Worm (Caenorhabditis elegans) whole organism, young adult: ENCODE measurements around the gene htp-2.

ENCODE experiments used
- C17E4.6 ChIP-seq: fragments of 200-800 bp; sonication (Bioruptor generic); IDR thresholded peaks from 2 replicates; pipeline ENCODE4 v1.3.6; 2022; ENCODE audit warnings: missing genetic modification reagents, missing genetic modification characterization, missing compliant biosample characterization
- F23B12.7 ChIP-seq: sonication (generic microtip); optimal IDR thresholded peaks from 2 replicates; lab custom pipeline; 2017; ENCODE audit warnings: missing genetic modification characterization, mild to moderate bottlenecking, missing compliant biosample characterization, antibody characterized with exemption, moderate library complexity; ENCODE audit not compliant: insufficient read depth
- F55B11.4 ChIP-seq: sonication (generic microtip); optimal IDR thresholded peaks from 2 replicates; lab custom pipeline; 2016; ENCODE audit warnings: missing compliant biosample characterization, missing genetic modification characterization, borderline replicate concordance; ENCODE audit not compliant: insufficient read depth
- F57A8.1 ChIP-seq: fragments of 200-800 bp; sonication (Bioruptor generic); optimal IDR thresholded peaks from 2 replicates; lab custom pipeline; 2018; ENCODE audit warnings: mild to moderate bottlenecking, missing genetic modification characterization, moderate library complexity, missing compliant biosample characterization
- K11D2.4 ChIP-seq: fragments of 200-800 bp; sonication (Bioruptor generic); IDR thresholded peaks from 2 replicates; pipeline ENCODE4 v1.3.6; 2022; ENCODE audit warnings: missing genetic modification reagents, missing genetic modification characterization, missing compliant biosample characterization
- T26A5.8 ChIP-seq: sonication (generic microtip); optimal IDR thresholded peaks from 2 replicates; lab custom pipeline; 2016; ENCODE audit warnings: missing genetic modification characterization, missing compliant biosample characterization
- Y53F4B.3 ChIP-seq: fragments of 200-800 bp; sonication (Bioruptor generic); IDR thresholded peaks from 2 replicates; pipeline ENCODE4 v1.3.6; 2022; ENCODE audit warnings: missing genetic modification reagents, missing genetic modification characterization, missing compliant biosample characterization
- Y79H2A.3 ChIP-seq: fragments of 200-800 bp; sonication (Bioruptor generic); conservative IDR thresholded peaks from 2 replicates; pipeline ENCODE4 v1.3.6; 2022; ENCODE audit warnings: missing genetic modification reagents, missing genetic modification characterization, missing compliant biosample characterization
- ZK185.1 ChIP-seq: sonication (generic microtip); optimal IDR thresholded peaks from 2 replicates; lab custom pipeline; 2016; ENCODE audit warnings: mild to moderate bottlenecking, missing genetic modification characterization, missing compliant biosample characterization; ENCODE audit not compliant: poor library complexity, severe bottlenecking
- aptf-3 ChIP-seq: fragments of 200-800 bp; sonication (Bioruptor generic); IDR thresholded peaks from 2 replicates; pipeline ENCODE4 v1.3.6; 2022; ENCODE audit warnings: missing genetic modification characterization, missing compliant biosample characterization
- bed-1 ChIP-seq: fragments of 200-800 bp; sonication (Bioruptor generic); IDR thresholded peaks from 2 replicates; pipeline ENCODE4 v1.3.6; 2022; ENCODE audit warnings: missing genetic modification reagents, missing genetic modification characterization, missing compliant biosample characterization
- bed-2 ChIP-seq: fragments of 200-800 bp; sonication (Bioruptor generic); IDR thresholded peaks from 2 replicates; pipeline ENCODE4 v1.3.6; 2022; ENCODE audit warnings: missing genetic modification reagents, missing genetic modification characterization, missing compliant biosample characterization
- ccch-3 ChIP-seq: fragments of 200-800 bp; sonication (Bioruptor generic); optimal IDR thresholded peaks from 2 replicates; lab custom pipeline; 2018; ENCODE audit warnings: mild to moderate bottlenecking, missing genetic modification characterization, missing compliant biosample characterization
- cebp-1 ChIP-seq, 2 experiments: fragments of 200-800 bp in 1 of 2; sonication (Bioruptor generic) in 1 of 2; sonication (generic microtip) in 1 of 2; IDR thresholded peaks in 1 of 2; optimal IDR thresholded peaks in 1 of 2; 2 replicates each; pipeline versions ENCODE4 v1.3.6 to Lab custom; 2017 to 2022; ENCODE audit warnings: missing compliant biosample characterization in 2 of 2, missing genetic modification characterization in 2 of 2, mild to moderate bottlenecking in 1 of 2, missing genetic modification reagents in 1 of 2, moderate library complexity in 1 of 2
- cebp-2 ChIP-seq: fragments of 200-800 bp; sonication (Bioruptor generic); IDR thresholded peaks from 2 replicates; pipeline ENCODE4 v1.3.6; 2022; ENCODE audit warnings: missing genetic modification characterization, missing compliant biosample characterization
- ceh-27 ChIP-seq: fragments of 200-800 bp; sonication (Bioruptor generic); optimal IDR thresholded peaks from 2 replicates; lab custom pipeline; 2018; ENCODE audit warnings: mild to moderate bottlenecking, missing genetic modification characterization, moderate library complexity, missing compliant biosample characterization
- ceh-40 ChIP-seq: fragments of 200-800 bp; sonication (Bioruptor generic); IDR thresholded peaks from 2 replicates; pipeline ENCODE4 v1.3.6; 2022; ENCODE audit warnings: missing genetic modification characterization, missing compliant biosample characterization
- dox-1 ChIP-seq: fragments of 200-800 bp; sonication (Bioruptor generic); IDR thresholded peaks from 2 replicates; pipeline ENCODE4 v1.3.6; 2022; ENCODE audit warnings: missing genetic modification reagents, missing genetic modification characterization, missing compliant biosample characterization
- efl-1 ChIP-seq: fragments of 150-350 bp; optimal IDR thresholded peaks from 2 replicates; lab custom pipeline; 2014; ENCODE audit warnings: missing biosample characterization, missing genetic modification reagents, missing genetic modification characterization
- egl-18 ChIP-seq: fragments of 200-800 bp; sonication (Bioruptor generic); IDR thresholded peaks from 2 replicates; pipeline ENCODE4 v1.3.6; 2022; ENCODE audit warnings: missing genetic modification reagents, missing genetic modification characterization, missing compliant biosample characterization
- egl-44 ChIP-seq: fragments of 200-800 bp; sonication (Bioruptor generic); IDR thresholded peaks from 2 replicates; pipeline ENCODE4 v1.3.6; 2022; ENCODE audit warnings: missing genetic modification reagents, missing genetic modification characterization, missing compliant biosample characterization
- him-1 ChIP-seq: sonication (generic microtip); optimal IDR thresholded peaks from 2 replicates; lab custom pipeline; 2016; ENCODE audit warnings: missing genotype, missing genetic modification reagents, missing genetic modification characterization, missing compliant biosample characterization
- hlh-12 ChIP-seq: sonication (generic microtip); optimal IDR thresholded peaks from 2 replicates; lab custom pipeline; 2016; ENCODE audit warnings: missing genetic modification characterization, missing compliant biosample characterization
- hmg-1.2 ChIP-seq: fragments of 200-800 bp; sonication (Bioruptor generic); IDR thresholded peaks from 2 replicates; pipeline ENCODE4 v1.3.6; 2022; ENCODE audit warnings: missing genetic modification reagents, missing genetic modification characterization, missing compliant biosample characterization
- hmg-20 ChIP-seq: fragments of 200-800 bp; sonication (Bioruptor generic); IDR thresholded peaks from 2 replicates; pipeline ENCODE4 v1.3.6; 2022; ENCODE audit warnings: missing genetic modification reagents, missing genetic modification characterization, missing compliant biosample characterization
- madf-10 ChIP-seq: sonication (generic microtip); optimal IDR thresholded peaks from 2 replicates; lab custom pipeline; 2016; ENCODE audit warnings: mild to moderate bottlenecking, missing genetic modification characterization, missing compliant biosample characterization
- madf-8 ChIP-seq: fragments of 200-800 bp; sonication (Bioruptor generic); conservative IDR thresholded peaks from 2 replicates; pipeline ENCODE4 v1.3.6; 2022; ENCODE audit warnings: missing genetic modification reagents, missing genetic modification characterization, missing compliant biosample characterization
- mcd-1 ChIP-seq: fragments of 200-800 bp; sonication (Bioruptor generic); IDR thresholded peaks from 2 replicates; pipeline ENCODE4 v1.3.6; 2022; ENCODE audit warnings: missing genetic modification reagents, missing genetic modification characterization, missing compliant biosample characterization
- mel-28 ChIP-seq: sonication (generic microtip); optimal IDR thresholded peaks from 2 replicates; lab custom pipeline; 2016; ENCODE audit warnings: borderline replicate concordance, mild to moderate bottlenecking, missing genetic modification characterization, missing compliant biosample characterization
- nfyb-1 ChIP-seq: fragments of 200-800 bp; sonication (Bioruptor generic); IDR thresholded peaks from 2 replicates; pipeline ENCODE4 v1.3.6; 2022; ENCODE audit warnings: missing genetic modification reagents, missing genetic modification characterization, missing compliant biosample characterization
- nhr-80 ChIP-seq: sonication (generic microtip); optimal IDR thresholded peaks from 2 replicates; lab custom pipeline; 2016; ENCODE audit warnings: missing genetic modification characterization, missing compliant biosample characterization
- rcor-1 ChIP-seq: fragments of 200-800 bp; sonication (Bioruptor generic); IDR thresholded peaks from 2 replicates; pipeline ENCODE4 v1.3.6; 2022; ENCODE audit warnings: missing genetic modification reagents, missing genetic modification characterization, missing compliant biosample characterization
- sea-2 ChIP-seq: fragments of 200-800 bp; sonication (Bioruptor generic); IDR thresholded peaks from 2 replicates; pipeline ENCODE4 v1.3.6; 2022; ENCODE audit warnings: missing genetic modification characterization, missing compliant biosample characterization
- somi-1 ChIP-seq: fragments of 200-800 bp; sonication (Bioruptor generic); optimal IDR thresholded peaks from 2 replicates; lab custom pipeline; 2018; ENCODE audit warnings: mild to moderate bottlenecking, missing genetic modification characterization, missing compliant biosample characterization
- sptf-2 ChIP-seq: fragments of 200-800 bp; sonication (Bioruptor generic); optimal IDR thresholded peaks from 2 replicates; lab custom pipeline; 2018; ENCODE audit warnings: mild to moderate bottlenecking, missing genetic modification characterization, missing compliant biosample characterization
- unc-130 ChIP-seq: sonication (generic microtip); optimal IDR thresholded peaks from 2 replicates; lab custom pipeline; 2016; ENCODE audit warnings: missing genetic modification reagents, missing genetic modification characterization, missing compliant biosample characterization
- xnd-1 ChIP-seq: sonication (generic microtip); optimal IDR thresholded peaks from 2 replicates; lab custom pipeline; 2016; ENCODE audit warnings: missing genotype, missing genetic modification reagents, missing genetic modification characterization, missing compliant biosample characterization
- zfh-2 ChIP-seq: fragments of 200-800 bp; sonication (Bioruptor generic); conservative IDR thresholded peaks from 2 replicates; pipeline ENCODE4 v1.3.6; 2022; ENCODE audit warnings: missing genetic modification reagents, missing genetic modification characterization, missing compliant biosample characterization
- ztf-22 ChIP-seq: fragments of 200-800 bp; sonication (Bioruptor generic); optimal IDR thresholded peaks from 2 replicates; lab custom pipeline; 2018; ENCODE audit warnings: mild to moderate bottlenecking, missing genetic modification characterization, moderate library complexity, missing compliant biosample characterization
- ztf-28 ChIP-seq: fragments of 200-800 bp; sonication (Bioruptor generic); IDR thresholded peaks from 2 replicates; pipeline ENCODE4 v1.3.6; 2022; ENCODE audit warnings: missing genetic modification reagents, missing genetic modification characterization, missing compliant biosample characterization

htp-2 gene

ce11 chrIV:6378398-6378797 is 40.9 kb upstream of the htp-2 start:
- no peak for TF ChIP-seq sptf-2 (GFP tag; lab: Kevin White, UChicago)
- TF ChIP-seq xnd-1 (tag; lab: Kevin White, UChicago): no peak
- TF ChIP-seq madf-8 (GFP tag; lab: Robert Waterston, UW): no peak
- no peak for TF ChIP-seq hmg-20 (GFP tag; lab: Robert Waterston, UW)
- TF ChIP-seq F55B11.4 (tag; lab: Kevin White, UChicago): no peak
- TF ChIP-seq F57A8.1 (GFP tag; lab: Kevin White, UChicago): no peak
- no peak for TF ChIP-seq C17E4.6 (GFP tag; lab: Robert Waterston, UW)
- TF ChIP-seq nhr-80 (tag; lab: Kevin White, UChicago): no peak
- no peak for TF ChIP-seq ceh-27 (GFP tag; lab: Kevin White, UChicago)
- TF ChIP-seq Y53F4B.3: no peak
- no peak for TF ChIP-seq ZK185.1
- TF ChIP-seq ceh-40 (GFP tag; lab: Robert Waterston, UW): no peak

- TF ChIP-seq ccch-3 (GFP tag; lab: Kevin White, UChicago) (no peak), aptf-3 (GFP tag; lab: Robert Waterston, UW) (no peak), mcd-1 (GFP tag; lab: Robert Waterston, UW) (no peak), nfyb-1 (no peak), C17E4.6 (GFP tag; lab: Robert Waterston, UW) (no peak), egl-44 (GFP tag; lab: Robert Waterston, UW) (no peak), Y79H2A.3 (GFP tag; lab: Robert Waterston, UW) (no peak), madf-10 (no peak)
- TF ChIP-seq, all 124 proteins: peak for 0
These were observed 35.4 kb upstream of the htp-2 start, which contains the start of gene shl-1 for ce11 chrIV:6383970-6384369. shl-1 (minus strand) TSS chrIV:6384070.

- TF ChIP-seq hlh-12 (tag; lab: Kevin White, UChicago): no peak
- no peak for TF ChIP-seq ceh-40 (GFP tag; lab: Robert Waterston, UW)
- no peak for TF ChIP-seq somi-1 (GFP tag; lab: Kevin White, UChicago)
- TF ChIP-seq bed-2 (GFP tag; lab: Robert Waterston, UW): no peak
- no peak for TF ChIP-seq mel-28
- no peak for TF ChIP-seq ceh-27 (GFP tag; lab: Kevin White, UChicago)
- TF ChIP-seq hmg-1.2: no peak
- TF ChIP-seq cebp-1 (GFP tag; IDR thresholded peaks at IDR 0.05; lab: Robert Waterston, UW): no peak
- TF ChIP-seq cebp-1 (tag; optimal IDR thresholded peaks at IDR 0.05; lab: Kevin White, UChicago): no peak
- no peak for TF ChIP-seq zfh-2 (GFP tag; lab: Robert Waterston, UW)
- no peak for TF ChIP-seq sea-2 (GFP tag; lab: Robert Waterston, UW)
- TF ChIP-seq xnd-1 (tag; lab: Kevin White, UChicago): no peak
- TF ChIP-seq F23B12.7 (tag; lab: Kevin White, UChicago): no peak
- TF ChIP-seq bed-1: no peak
- TF ChIP-seq cebp-2 (GFP tag; lab: Robert Waterston, UW): no peak
- no peak for TF ChIP-seq unc-130 (GFP tag; lab: Kevin White, UChicago)
- no peak for TF ChIP-seq K11D2.4 (GFP tag; lab: Robert Waterston, UW)
- no peak for TF ChIP-seq dox-1 (GFP tag; lab: Robert Waterston, UW)
These were observed 34.3 kb upstream of the htp-2 start for ce11 chrIV:6385010-6385409.

- TF ChIP-seq egl-18 (GFP tag; lab: Robert Waterston, UW) (no peak), efl-1 (GFP tag; lab: Kevin White, UChicago) (no peak), ztf-28 (GFP tag; lab: Robert Waterston, UW) (no peak), rcor-1 (no peak), F57A8.1 (GFP tag; lab: Kevin White, UChicago) (no peak), ztf-22 (GFP tag; lab: Kevin White, UChicago) (no peak), T26A5.8 (tag; lab: Kevin White, UChicago) (no peak), him-1 (tag; lab: Kevin White, UChicago) (no peak), sptf-2 (GFP tag; lab: Kevin White, UChicago) (no peak)
These were observed 30.8 kb upstream of the htp-2 start for ce11 chrIV:6388550-6388949.
